Fruit fly (Drosophila melanogaster) whole organism, embryonic: ENCODE measurements around the gene AP-1-2beta.
A peak's percentile ranks its signal among the peaks of the same experiment; 100 is the strongest.

Experiments used
- Atf6 ChIP-seq: fragments of 200-800 bp; sonication (Bioruptor generic); IDR thresholded peaks from 2 replicates; pipeline ENCODE4 v1.3.6; 2022; ENCODE audit warnings: missing biosample characterization, missing genetic modification characterization
- Awh ChIP-seq: fragments of 200-800 bp; sonication (Bioruptor generic); IDR thresholded peaks from 2 replicates; pipeline ENCODE4, ENCODE4 v1.3.6; 2022; ENCODE audit warnings: missing biosample characterization, missing genetic modification characterization
- CG10979 ChIP-seq: fragments of 200-800 bp; sonication (Bioruptor generic); optimal IDR thresholded peaks from 2 replicates; lab custom pipeline; 2018; ENCODE audit warnings: missing biosample characterization, mild to moderate bottlenecking, missing genetic modification characterization, moderate library complexity
- CG11247 ChIP-seq: fragments of 200-800 bp; sonication (Bioruptor generic); IDR thresholded peaks from 2 replicates; pipeline ENCODE4 v1.3.6; 2022; ENCODE audit warnings: missing biosample characterization, missing genetic modification characterization
- CG11398 ChIP-seq: fragments of 200-800 bp; sonication (Bioruptor generic); optimal IDR thresholded peaks from 2 replicates; lab custom pipeline; 2016; ENCODE audit warnings: missing biosample characterization, missing genetic modification characterization
- CG12155 ChIP-seq: fragments of 200-800 bp; sonication (Bioruptor generic); optimal IDR thresholded peaks from 3 replicates; lab custom pipeline; 2016; ENCODE audit warnings: missing biosample characterization, missing genetic modification characterization
- CG12659 ChIP-seq: fragments of 200-800 bp; sonication (Bioruptor generic); optimal IDR thresholded peaks from 3 replicates; lab custom pipeline; 2017; ENCODE audit warnings: mild to moderate bottlenecking, missing biosample characterization, missing genetic modification reagents, missing genetic modification characterization
- CG12769 ChIP-seq: fragments of 200-800 bp; sonication (Bioruptor generic); optimal IDR thresholded peaks from 2 replicates; lab custom pipeline; 2019; ENCODE audit warnings: missing biosample characterization, mild to moderate bottlenecking, missing genetic modification characterization, moderate library complexity
- CG13123 ChIP-seq: fragments of 200-800 bp; sonication (Bioruptor generic); optimal IDR thresholded peaks from 2 replicates; lab custom pipeline; 2016; ENCODE audit warnings: missing biosample characterization, missing genetic modification characterization
- CG14860 ChIP-seq: fragments of 200-800 bp; sonication (Bioruptor generic); IDR thresholded peaks from 3 replicates; pipeline ENCODE4 v1.3.6; 2022; ENCODE audit warnings: missing biosample characterization, missing genetic modification characterization; ENCODE audit not compliant: partially characterized antibody
- CG15601 ChIP-seq: fragments of 200-800 bp; sonication (Bioruptor generic); optimal IDR thresholded peaks from 3 replicates; lab custom pipeline; 2019; ENCODE audit warnings: missing biosample characterization, mild to moderate bottlenecking, missing genetic modification characterization, moderate library complexity
- CG15696 ChIP-seq: fragments of 200-800 bp; sonication (Bioruptor generic); optimal IDR thresholded peaks from 2 replicates; lab custom pipeline; 2019; ENCODE audit warnings: missing biosample characterization, mild to moderate bottlenecking, missing genetic modification characterization, moderate library complexity
- CG1647 ChIP-seq: fragments of 200-800 bp; sonication (Bioruptor generic); optimal IDR thresholded peaks from 3 replicates; lab custom pipeline; 2016; ENCODE audit warnings: missing biosample characterization, missing genetic modification characterization
- CG16813 ChIP-seq: fragments of 200-800 bp; sonication (Bioruptor generic); IDR thresholded peaks from 3 replicates; pipeline ENCODE4 v1.3.6; 2022; ENCODE audit warnings: missing biosample characterization, missing genetic modification characterization; ENCODE audit not compliant: partially characterized antibody
- CG17359 ChIP-seq: fragments of 200-800 bp; sonication (Bioruptor generic); optimal IDR thresholded peaks from 3 replicates; lab custom pipeline; 2018; ENCODE audit warnings: missing biosample characterization, mild to moderate bottlenecking, missing genetic modification characterization, moderate library complexity
- CG17385 ChIP-seq: fragments of 200-800 bp; sonication (Bioruptor generic); optimal IDR thresholded peaks from 3 replicates; lab custom pipeline; 2018; ENCODE audit warnings: missing biosample characterization, mild to moderate bottlenecking, missing genetic modification characterization
- CG17829 ChIP-seq: fragments of 200-800 bp; optimal IDR thresholded peaks from 2 replicates; lab custom pipeline; 2019; ENCODE audit warnings: missing biosample characterization, mild to moderate bottlenecking, missing genetic modification characterization, moderate library complexity
- CG17912 ChIP-seq: fragments of 200-800 bp; sonication (Bioruptor generic); optimal IDR thresholded peaks from 2 replicates; lab custom pipeline; 2018; ENCODE audit warnings: missing biosample characterization, mild to moderate bottlenecking, missing genetic modification characterization
- CG3281 ChIP-seq: fragments of 200-800 bp; sonication (Bioruptor generic); optimal IDR thresholded peaks from 3 replicates; lab custom pipeline; 2017; ENCODE audit warnings: missing biosample characterization, mild to moderate bottlenecking, missing genetic modification characterization
- CG6813 ChIP-seq: fragments of 200-800 bp; sonication (Bioruptor generic); optimal IDR thresholded peaks from 2 replicates; lab custom pipeline; 2017; ENCODE audit warnings: missing biosample characterization, missing genetic modification characterization, mild to moderate bottlenecking, moderate library complexity, missing genetic modification reagents
- CkIIα-i1 ChIP-seq: fragments of 200-800 bp; sonication (Bioruptor generic); IDR thresholded peaks from 2 replicates; pipeline ENCODE4 v1.3.6; 2022; ENCODE audit warnings: missing biosample characterization, missing genetic modification characterization
- D ChIP-seq, 2 experiments: fragments of 200-800 bp in 1 of 2; fragments of >200 bp in 1 of 2; sonication (Bioruptor generic) in 1 of 2; optimal IDR thresholded peaks; 2 replicates in 1 of 2; 3 replicates in 1 of 2; lab custom pipeline; 2017; ENCODE audit warnings: mild to moderate bottlenecking in 1 of 2, missing biosample characterization in 1 of 2, missing genetic modification characterization in 1 of 2, missing genetic modification reagents in 1 of 2
- E2f2 ChIP-seq: fragments of 200-800 bp; sonication (Bioruptor generic); IDR thresholded peaks from 2 replicates; pipeline ENCODE4 v1.3.6; 2022; ENCODE audit warnings: missing biosample characterization, missing genetic modification characterization
- Ets65A ChIP-seq: fragments of 200-800 bp; sonication (Bioruptor generic); peaks from one replicate; lab custom pipeline; 2016; ENCODE audit warnings: missing biosample characterization, missing genetic modification characterization
- H15 ChIP-seq: fragments of 200-800 bp; sonication (Bioruptor generic); IDR thresholded peaks from 3 replicates; pipeline ENCODE4 v1.3.6; 2022; ENCODE audit warnings: missing biosample characterization, missing genetic modification characterization
- HLH4C ChIP-seq: fragments of 200-800 bp; sonication (Bioruptor generic); IDR thresholded peaks from 3 replicates; pipeline ENCODE4 v1.3.6; 2022; ENCODE audit warnings: missing biosample characterization, missing genetic modification characterization; ENCODE audit not compliant: partially characterized antibody
- Hr51 ChIP-seq, 2 experiments: fragments of 200-800 bp; sonication (Bioruptor generic); optimal IDR thresholded peaks; 2 replicates in 1 of 2; 3 replicates in 1 of 2; lab custom pipeline; 2016 to 2018; ENCODE audit warnings: missing biosample characterization in 2 of 2, missing genetic modification characterization in 2 of 2, mild to moderate bottlenecking in 1 of 2, moderate library complexity in 1 of 2
- Hsf ChIP-seq: fragments of 200-800 bp; sonication (Bioruptor generic); optimal IDR thresholded peaks from 3 replicates; lab custom pipeline; 2016; ENCODE audit warnings: missing biosample characterization, missing genetic modification characterization
- Max ChIP-seq: fragments of 200-800 bp; sonication (Bioruptor generic); optimal IDR thresholded peaks from 2 replicates; lab custom pipeline; 2016; ENCODE audit warnings: missing biosample characterization, mild to moderate bottlenecking, missing genetic modification characterization
- Neu2 ChIP-seq: fragments of 200-800 bp; sonication (Bioruptor generic); optimal IDR thresholded peaks from 3 replicates; lab custom pipeline; 2016; ENCODE audit warnings: missing biosample characterization, missing genetic modification characterization, borderline replicate concordance
- Nf-YB ChIP-seq: fragments of 200-800 bp; sonication (Bioruptor generic); optimal IDR thresholded peaks from 3 replicates; lab custom pipeline; 2019; ENCODE audit warnings: missing biosample characterization, mild to moderate bottlenecking, missing genetic modification characterization, moderate library complexity
- Scr ChIP-seq: fragments of 200-800 bp; sonication (Bioruptor generic); IDR thresholded peaks from 2 replicates; pipeline ENCODE4 v1.3.6; 2022; ENCODE audit warnings: missing biosample characterization, missing genetic modification characterization; ENCODE audit not compliant: partially characterized antibody
- Six4 ChIP-seq: fragments of 200-800 bp; sonication (Bioruptor generic); optimal IDR thresholded peaks from 2 replicates; lab custom pipeline; 2016; ENCODE audit warnings: missing biosample characterization, missing genetic modification characterization
- Ssrp ChIP-seq: fragments of 200-800 bp; sonication (Bioruptor generic); optimal IDR thresholded peaks from 2 replicates; lab custom pipeline; 2018; ENCODE audit warnings: missing biosample characterization, mild to moderate bottlenecking, missing genetic modification characterization, moderate library complexity
- Taf1 ChIP-seq: fragments of 200-800 bp; sonication (Bioruptor generic); IDR thresholded peaks from 2 replicates; pipeline ENCODE4 v1.3.6; 2022; ENCODE audit warnings: missing biosample characterization, missing genetic modification characterization
- aop ChIP-seq: fragments of 200-800 bp; sonication (Bioruptor generic); IDR thresholded peaks from 2 replicates; pipeline ENCODE4 v1.3.6; 2022; ENCODE audit warnings: missing biosample characterization, missing genetic modification characterization
- br ChIP-seq: fragments of >200 bp; optimal IDR thresholded peaks from 2 replicates; lab custom pipeline; 2017
- gce ChIP-seq: fragments of 200-800 bp; sonication (Bioruptor generic); IDR thresholded peaks from 3 replicates; pipeline ENCODE4 v1.3.6; 2022; ENCODE audit warnings: missing biosample characterization, missing genetic modification characterization
- gfzf ChIP-seq: fragments of 200-800 bp; sonication (Bioruptor generic); optimal IDR thresholded peaks from 2 replicates; lab custom pipeline; 2016; ENCODE audit warnings: missing biosample characterization, mild to moderate bottlenecking, missing genetic modification characterization, moderate library complexity
- grau ChIP-seq: fragments of 200-800 bp; optimal IDR thresholded peaks from 3 replicates; lab custom pipeline; 2019; ENCODE audit warnings: missing biosample characterization, mild to moderate bottlenecking, missing genetic modification characterization, moderate library complexity
- gsb ChIP-seq: fragments of 200-800 bp; sonication (Bioruptor generic); IDR thresholded peaks from 2 replicates; pipeline ENCODE4 v1.3.6; 2022; ENCODE audit warnings: missing biosample characterization, missing genetic modification characterization
- h ChIP-seq: fragments of >200 bp; optimal IDR thresholded peaks from 2 replicates; lab custom pipeline; 2017
- klu ChIP-seq: fragments of 200-800 bp; sonication (Bioruptor generic); IDR thresholded peaks from 2 replicates; pipeline ENCODE4 v1.3.6; 2022; ENCODE audit warnings: missing biosample characterization, missing genetic modification characterization
- lmd ChIP-seq: fragments of 200-800 bp; sonication (Bioruptor generic); IDR thresholded peaks from 2 replicates; pipeline ENCODE4 v1.3.6; 2022; ENCODE audit warnings: missing biosample characterization, missing genetic modification characterization
- pfk ChIP-seq: fragments of 200-800 bp; sonication (Bioruptor generic); optimal IDR thresholded peaks from 2 replicates; lab custom pipeline; 2018; ENCODE audit warnings: missing biosample characterization, mild to moderate bottlenecking, missing genetic modification characterization, moderate library complexity
- row ChIP-seq: fragments of 200-800 bp; sonication (Bioruptor generic); IDR thresholded peaks from 3 replicates; pipeline ENCODE4 v1.3.6; 2022; ENCODE audit warnings: missing biosample characterization, missing genetic modification characterization
- sens ChIP-seq: fragments of 200-800 bp; sonication (Bioruptor generic); peaks from one replicate; lab custom pipeline; 2016; ENCODE audit warnings: missing biosample characterization, missing genetic modification characterization
- slbo ChIP-seq: fragments of 200-800 bp; sonication (Bioruptor generic); IDR thresholded peaks from 2 replicates; pipeline ENCODE4 v1.3.6; 2022; ENCODE audit warnings: missing biosample characterization, missing genetic modification characterization
- slp2 ChIP-seq: fragments of 200-800 bp; sonication (Bioruptor generic); optimal IDR thresholded peaks from 2 replicates; lab custom pipeline; 2016; ENCODE audit warnings: missing biosample characterization, missing genetic modification characterization
- tgo ChIP-seq: fragments of 200-800 bp; sonication (Bioruptor generic); IDR thresholded peaks from 3 replicates; pipeline ENCODE4 v1.3.6; 2022; ENCODE audit warnings: missing biosample characterization, missing genetic modification characterization
- toy ChIP-seq: fragments of 200-800 bp; sonication (Bioruptor generic); IDR thresholded peaks from 2 replicates; pipeline ENCODE4 v1.3.6; 2022; ENCODE audit warnings: missing biosample characterization, missing genetic modification characterization
- zen ChIP-seq: fragments of 200-800 bp; sonication (Bioruptor generic); optimal IDR thresholded peaks from 3 replicates; lab custom pipeline; 2018; ENCODE audit warnings: missing biosample characterization, mild to moderate bottlenecking, missing genetic modification characterization, moderate library complexity

AP-1-2beta gene

DNA sequence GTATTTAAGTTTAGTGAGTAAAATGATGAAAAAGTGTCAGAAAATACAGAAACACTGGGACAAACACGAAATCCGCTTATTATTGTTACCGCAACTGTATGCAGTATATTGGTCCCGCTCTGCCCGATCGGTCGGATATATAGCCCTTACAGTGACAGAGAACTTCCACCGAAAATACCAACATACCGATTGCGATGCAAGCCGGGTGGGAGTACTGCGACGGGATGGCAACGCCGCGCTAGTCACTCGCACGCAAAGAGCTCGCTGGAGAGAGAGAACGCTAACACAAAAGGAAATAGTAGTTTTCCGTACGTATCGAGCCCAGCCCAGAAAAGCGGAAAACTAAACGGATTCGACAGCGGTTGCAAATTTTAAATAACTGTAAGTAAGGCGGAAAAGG lies 34.0 kb upstream of the AP-1-2beta start, which contains the start of gene Cdc42 (continued):
- TF ChIP-seq CG12769 (tag; lab: Kevin White, UChicago) = no peak
- no peak for TF ChIP-seq klu
- TF ChIP-seq row (GFP tag; lab: Robert Waterston, UW) = peak; percentile 69
- no peak for TF ChIP-seq CG17912 (GFP tag; lab: Kevin White, UChicago)
- TF ChIP-seq CG15601 (tag; lab: Kevin White, UChicago) = no peak
- TF ChIP-seq br (lab: Kevin White, UChicago) = no peak
- TF ChIP-seq CG1647 (GFP tag; lab: Kevin White, UChicago) = no peak
- TF ChIP-seq Hr51 (GFP tag; optimal IDR thresholded peaks at IDR 0.05; lab: Kevin White, UChicago) = no peak
- TF ChIP-seq Scr (GFP tag; lab: Robert Waterston, UW) = 0 out of 2 replicates have a peak, but pooled peaks have one; percentile 13
- TF ChIP-seq slp2 (GFP tag; lab: Kevin White, UChicago) = no peak
- no peak for TF ChIP-seq Max
- TF ChIP-seq CG15696 = no peak
- TF ChIP-seq Awh (GFP tag; lab: Robert Waterston, UW) = no peak
- peak; percentile 29 for TF ChIP-seq CG12659
- no peak for TF ChIP-seq H15 (GFP tag; lab: Robert Waterston, UW)
- TF ChIP-seq grau (tag; lab: Kevin White, UChicago) = no peak
- no peak for TF ChIP-seq pfk (GFP tag; lab: Kevin White, UChicago)
- peak; percentile 51; the same call in 1 of the 2 replicates for TF ChIP-seq aop (GFP tag; lab: Robert Waterston, UW)
- no peak for TF ChIP-seq CG17385
- TF ChIP-seq CG16813 = no peak
- 0 out of 3 replicates have a peak, but pooled peaks have one; percentile 34 for TF ChIP-seq HLH4C (GFP tag; lab: Robert Waterston, UW)
- TF ChIP-seq CkIIα-i1 (GFP tag; lab: Robert Waterston, UW) = no peak
- no peak for TF ChIP-seq CG11398 (GFP tag; lab: Kevin White, UChicago)
- TF ChIP-seq toy (GFP tag; lab: Robert Waterston, UW) = no peak
- no peak for TF ChIP-seq Ssrp (tag; lab: Kevin White, UChicago)
- no peak for TF ChIP-seq CG3281 (GFP tag; lab: Kevin White, UChicago)
- no peak for TF ChIP-seq Ets65A (GFP tag; lab: Kevin White, UChicago)
- no peak for TF ChIP-seq Six4
- no peak for TF ChIP-seq lmd (GFP tag; lab: Robert Waterston, UW)
- TF ChIP-seq sens = peak; percentile 49
- TF ChIP-seq Nf-YB (GFP tag; lab: Kevin White, UChicago) = no peak
- no peak for TF ChIP-seq zen (tag; lab: Kevin White, UChicago)
- TF ChIP-seq tgo (GFP tag; lab: Robert Waterston, UW) = no peak
- no peak for TF ChIP-seq CG11247 (GFP tag; lab: Robert Waterston, UW)
- no peak for TF ChIP-seq Atf6 (GFP tag; lab: Robert Waterston, UW)
- TF ChIP-seq CG10979 (tag; lab: Kevin White, UChicago) = no peak
- no peak for TF ChIP-seq gce
- TF ChIP-seq E2f2 (GFP tag; lab: Robert Waterston, UW) = no peak
- TF ChIP-seq CG17829 (tag; lab: Kevin White, UChicago) = no peak
- peak; percentile 58 for TF ChIP-seq gfzf (GFP tag; lab: Kevin White, UChicago)
- no peak for TF ChIP-seq CG14860 (GFP tag; lab: Robert Waterston, UW)
- TF ChIP-seq D (optimal IDR thresholded peaks at IDR 0.05; lab: Kevin White, UChicago) = no peak
- no peak for TF ChIP-seq D (GFP tag; optimal IDR thresholded peaks at IDR 0.05; lab: Kevin White, UChicago)
- TF ChIP-seq Hsf (GFP tag; lab: Kevin White, UChicago) = no peak
- TF ChIP-seq CG12155 (GFP tag; lab: Kevin White, UChicago) = peak; percentile 96
- TF ChIP-seq CG17359 (tag; lab: Kevin White, UChicago) = no peak
- no peak for TF ChIP-seq h (lab: Kevin White, UChicago)
- TF ChIP-seq CG13123 (GFP tag; lab: Kevin White, UChicago) = no peak
- TF ChIP-seq gsb (GFP tag; lab: Robert Waterston, UW) = no peak
- no peak for TF ChIP-seq CG6813 (GFP tag; lab: Kevin White, UChicago)
- no peak for TF ChIP-seq Neu2 (GFP tag; lab: Kevin White, UChicago)
- TF ChIP-seq slbo (GFP tag; lab: Robert Waterston, UW) = peak; percentile 21; the same call in 1 of the 2 replicates
- TF ChIP-seq Taf1 = no peak
